Worm (Caenorhabditis elegans): ENCODE data around the gene dpy-13.
A peak's percentile ranks its signal among the peaks of the same experiment; 100 is the strongest.

The dpy-13 gene

DNA sequence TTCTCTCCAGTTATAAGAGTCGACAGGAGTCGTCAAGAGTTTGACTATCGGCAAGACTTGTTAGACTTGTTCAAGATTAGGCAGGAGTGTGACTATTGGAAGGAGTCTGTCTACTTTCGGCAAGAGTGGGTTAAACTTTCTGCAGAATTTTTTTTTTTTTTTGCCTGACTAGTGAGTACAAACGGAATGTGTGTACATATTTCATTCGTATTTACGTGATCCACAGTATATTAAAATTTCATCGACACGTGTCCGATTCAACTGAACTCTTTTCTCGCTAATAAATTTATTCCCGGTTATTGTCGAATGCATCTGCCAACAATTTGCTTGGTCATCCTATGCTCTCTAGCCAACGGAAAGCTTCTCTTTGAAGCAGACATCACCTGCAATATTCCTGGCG is 36.8 kb downstream of the dpy-13 start, which contains the start of gene F36A4.1:
Gene F36A4.1, plus strand, starts transcription at position 301 of the 400 bp plus-strand sequence.
- TF ChIP-seq ceh-28 (tag; optimal IDR thresholded peaks at IDR 0.05) (no peak), jun-1 (tag; optimal IDR thresholded peaks at IDR 0.05) (no peak), mml-1 (tag; optimal IDR thresholded peaks at IDR 0.05) (no peak), lsy-12 (tag; optimal IDR thresholded peaks at IDR 0.05) (no peak), elt-2 (tag; optimal IDR thresholded peaks at IDR 0.05) (no peak), snpc-4 (tag; optimal IDR thresholded peaks at IDR 0.05) (no peak), eor-1 (tag; optimal IDR thresholded peaks at IDR 0.05) (no peak), egl-27 (tag; optimal IDR thresholded peaks at IDR 0.05) (no peak), nhr-77 (tag; optimal IDR thresholded peaks at IDR 0.05) (no peak), nhr-237 (tag; optimal IDR thresholded peaks at IDR 0.05) (no peak), pqm-1 (tag; optimal IDR thresholded peaks at IDR 0.05) (no peak), R02D3.7 (tag; optimal IDR thresholded peaks at IDR 0.05) (no peak), lin-15B (tag; optimal IDR thresholded peaks at IDR 0.05) (no peak), nhr-67 (tag; optimal IDR thresholded peaks at IDR 0.05) (no peak), ZK546.5 (tag; optimal IDR thresholded peaks at IDR 0.05) (no peak), daf-12 (tag; optimal IDR thresholded peaks at IDR 0.05) (no peak), hmg-11 (tag; optimal IDR thresholded peaks at IDR 0.05) (no peak), sea-2 (GFP tag; optimal IDR thresholded peaks at IDR 0.05) (no peak)

DNA sequence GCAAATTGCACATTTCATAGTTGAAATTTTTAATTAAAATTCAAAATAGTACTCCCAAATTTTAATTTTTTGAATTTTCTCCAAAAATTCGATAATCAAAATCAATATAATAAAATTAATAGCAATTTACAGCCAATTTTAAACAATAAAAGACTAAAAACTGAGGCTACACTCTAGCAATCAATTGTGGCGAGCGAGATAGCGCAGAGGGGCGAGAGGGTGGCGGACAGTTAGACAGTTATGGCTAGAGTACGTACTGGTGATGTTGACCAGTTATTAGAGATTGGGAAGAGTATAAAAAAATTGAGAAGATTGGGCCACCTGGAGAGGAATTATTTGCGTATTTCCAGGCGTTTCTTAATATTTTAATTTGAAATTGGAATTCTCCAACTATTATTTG is 42.3 kb downstream of the dpy-13 start, which contains the start of gene nhr-78:
Gene nhr-78, minus strand, starts transcription at position 182 of the 400 bp plus-strand sequence.
- TF ChIP-seq mml-1 (tag; optimal IDR thresholded peaks at IDR 0.05) (no peak), nhr-77 (tag; optimal IDR thresholded peaks at IDR 0.05) (no peak), elt-2 (tag; optimal IDR thresholded peaks at IDR 0.05) (peak; percentile 27), pqm-1 (tag; optimal IDR thresholded peaks at IDR 0.05) (peak; percentile 23), jun-1 (tag; optimal IDR thresholded peaks at IDR 0.05) (no peak), ceh-28 (tag; optimal IDR thresholded peaks at IDR 0.05) (peak; percentile 52), lsy-12 (tag; optimal IDR thresholded peaks at IDR 0.05) (no peak)

DNA sequence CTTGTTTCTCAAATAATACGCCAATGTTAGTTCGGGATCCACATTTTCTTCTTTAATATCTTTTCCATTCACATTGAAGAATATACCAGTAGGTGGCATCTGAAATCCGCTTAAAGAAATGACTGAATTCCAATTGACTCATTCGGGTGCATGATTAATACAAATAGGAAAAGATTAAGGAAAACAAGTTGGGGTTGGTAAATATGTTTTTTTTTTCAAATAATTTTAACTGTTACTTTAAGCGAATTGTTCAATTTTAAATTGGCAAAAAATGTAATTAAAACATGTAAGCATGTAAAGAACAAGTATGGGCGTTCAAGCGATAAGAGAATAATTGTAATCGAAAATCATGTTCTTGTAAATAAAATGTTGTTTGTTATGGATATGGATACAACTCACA is 48.6 kb downstream of the dpy-13 start, which contains the start of gene F15E6.6:
Gene F15E6.6, minus strand, starts transcription at position 101 of the 400 bp plus-strand sequence.
- TF ChIP-seq fkh-10 (GFP tag; optimal IDR thresholded peaks at IDR 0.05), result no peak
- TF ChIP-seq lsy-12 (tag; optimal IDR thresholded peaks at IDR 0.05), result no peak
- TF ChIP-seq egl-27 (tag; optimal IDR thresholded peaks at IDR 0.05), result no peak
- no peak for TF ChIP-seq skn-1 (tag; optimal IDR thresholded peaks at IDR 0.05)

DNA sequence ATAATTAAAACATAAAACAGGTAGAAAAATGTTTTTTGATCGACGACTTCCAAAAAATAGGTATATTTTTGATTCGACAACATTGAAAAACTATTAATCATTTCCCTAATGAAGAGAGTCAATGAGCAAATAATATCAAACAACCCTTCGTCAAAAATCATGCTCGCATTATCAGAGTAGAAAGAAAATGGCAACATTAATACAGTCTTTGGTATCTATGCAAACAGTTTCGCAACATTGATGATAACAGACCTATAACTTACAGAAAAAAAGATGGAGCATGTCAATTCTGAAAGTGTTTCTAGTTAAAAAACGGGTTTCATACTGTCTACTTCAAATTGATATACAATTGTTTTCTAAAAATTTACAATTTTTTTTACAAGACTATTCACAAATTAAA is 49.6 kb downstream of the dpy-13 start:
- no peak for TF ChIP-seq daf-12 (tag; optimal IDR thresholded peaks at IDR 0.05)
- TF ChIP-seq nhr-43 (tag; optimal IDR thresholded peaks at IDR 0.05; ENCODE audit: poor library complexity, severe bottlenecking), result no peak
- peak; percentile 48 for TF ChIP-seq pqm-1 (tag; optimal IDR thresholded peaks at IDR 0.05)
- TF ChIP-seq elt-2 (tag; optimal IDR thresholded peaks at IDR 0.05), result peak; percentile 64
